Worm (Caenorhabditis elegans) whole organism, early embryonic: Measurements from ENCODE around the gene ain-1.

Source experiments
- aly-1 ChIP-seq: sonication (generic microtip); optimal IDR thresholded peaks from 2 replicates; lab custom pipeline; 2016; ENCODE audit warnings: missing genetic modification characterization, missing compliant biosample characterization
- ama-1 ChIP-seq: fragments of 150-350 bp; optimal IDR thresholded peaks from 2 replicates; lab custom pipeline; 2014
- pes-1 ChIP-seq: fragments of 200-800 bp; sonication (Bioruptor generic); IDR thresholded peaks from 2 replicates; pipeline ENCODE4 v1.3.6; 2022; ENCODE audit warnings: missing genetic modification reagents, missing genetic modification characterization, missing compliant biosample characterization

ce11 chrX:16626817-16627216 lies 13.6 kb downstream of the ain-1 start:
- TF ChIP-seq ama-1 (lab: Kevin White, UChicago) (no peak), pes-1 (GFP tag; lab: Robert Waterston, UW) (no peak), aly-1 (tag; lab: Kevin White, UChicago) (no peak)
